Worm (Caenorhabditis elegans) whole organism, L1 larva: ENCODE results near the gene nprl-3.

Source experiments
- C16A3.4 ChIP-seq: fragments of 150-350 bp; optimal IDR thresholded peaks from 2 replicates; lab custom pipeline; 2014; ENCODE audit warnings: missing biosample characterization, missing genetic modification characterization
- alr-1 ChIP-seq: fragments of 200-800 bp; sonication (Bioruptor generic); optimal IDR thresholded peaks from 2 replicates; lab custom pipeline; 2018; ENCODE audit warnings: borderline replicate concordance, mild to moderate bottlenecking, missing genetic modification characterization, missing compliant biosample characterization
- blmp-1 ChIP-seq: fragments of 150-350 bp; optimal IDR thresholded peaks from 2 replicates; lab custom pipeline; 2014; ENCODE audit warnings: missing biosample characterization, missing genetic modification characterization
- ceh-8 ChIP-seq: fragments of 200-800 bp; sonication (Bioruptor generic); optimal IDR thresholded peaks from 2 replicates; lab custom pipeline; 2018; ENCODE audit warnings: mild to moderate bottlenecking, missing genetic modification characterization, moderate library complexity, missing compliant biosample characterization
- ceh-82 ChIP-seq, 3 experiments: fragments of 150-350 bp in 1 of 3; sonication (generic microtip) in 2 of 3; optimal IDR thresholded peaks; 2 replicates each; lab custom pipeline; 2014 to 2017; ENCODE audit warnings: missing biosample characterization in 3 of 3, missing genetic modification characterization in 3 of 3
- ceh-90 ChIP-seq: sonication (generic microtip); optimal IDR thresholded peaks from 2 replicates; lab custom pipeline; 2016; ENCODE audit warnings: missing genetic modification characterization, missing compliant biosample characterization
- dpl-1 ChIP-seq, 3 experiments: fragments of 150-350 bp in 2 of 3; sonication (generic microtip) in 1 of 3; optimal IDR thresholded peaks; 2 replicates each; lab custom pipeline; 2014 to 2017; ENCODE audit warnings: missing biosample characterization in 3 of 3, missing genetic modification characterization in 3 of 3, missing genetic modification reagents in 3 of 3
- efl-1 ChIP-seq, 4 experiments: fragments of 150-350 bp; optimal IDR thresholded peaks in 3 of 4; peaks in 1 of 4; 1 replicate in 1 of 4; 2 replicates in 3 of 4; lab custom pipeline; 2014; ENCODE audit warnings: missing biosample characterization in 2 of 4, missing genetic modification characterization in 2 of 4, missing genetic modification reagents in 2 of 4
- efl-3 ChIP-seq: fragments of 200-800 bp; sonication (Bioruptor generic); optimal IDR thresholded peaks from 2 replicates; lab custom pipeline; 2018; ENCODE audit warnings: mild to moderate bottlenecking, missing genetic modification characterization, missing compliant biosample characterization
- elt-3 ChIP-seq, 6 experiments: fragments of 150-350 bp in 1 of 6; sonication (generic microtip); optimal IDR thresholded peaks; 2 replicates each; lab custom pipeline; 2017 to 2018; ENCODE audit warnings: missing biosample characterization in 6 of 6, missing genetic modification characterization in 6 of 6, inconsistent platforms in 1 of 6
- fkh-4 ChIP-seq: sonication (generic microtip); optimal IDR thresholded peaks from 2 replicates; lab custom pipeline; 2016; ENCODE audit warnings: missing compliant biosample characterization, missing genetic modification characterization, borderline replicate concordance
- fkh-8 ChIP-seq: sonication (generic microtip); optimal IDR thresholded peaks from 2 replicates; lab custom pipeline; 2016; ENCODE audit warnings: mild to moderate bottlenecking, missing genetic modification characterization, missing compliant biosample characterization
- fos-1 ChIP-seq: fragments of 150-350 bp; optimal IDR thresholded peaks from 2 replicates; lab custom pipeline; 2014; ENCODE audit warnings: missing biosample characterization, missing genetic modification characterization
- hlh-17 ChIP-seq: fragments of 200-800 bp; sonication (Bioruptor generic); optimal IDR thresholded peaks from 2 replicates; lab custom pipeline; 2018; ENCODE audit warnings: missing genetic modification characterization, mild to moderate bottlenecking, missing compliant biosample characterization, moderate library complexity, borderline replicate concordance
- hlh-4 ChIP-seq: sonication (generic microtip); optimal IDR thresholded peaks from 2 replicates; lab custom pipeline; 2016; ENCODE audit warnings: mild to moderate bottlenecking, missing genetic modification characterization, missing compliant biosample characterization
- irx-1 ChIP-seq: sonication (generic microtip); optimal IDR thresholded peaks from 2 replicates; lab custom pipeline; 2016; ENCODE audit warnings: missing genetic modification characterization, missing compliant biosample characterization
- lin-14 ChIP-seq: fragments of 200-800 bp; sonication (Bioruptor generic); optimal IDR thresholded peaks from 2 replicates; lab custom pipeline; 2018; ENCODE audit warnings: mild to moderate bottlenecking, missing genetic modification characterization, moderate library complexity, missing compliant biosample characterization
- lin-15B ChIP-seq: fragments of 150-350 bp; sonication (generic microtip); optimal IDR thresholded peaks from 3 replicates; lab custom pipeline; 2014; ENCODE audit warnings: missing biosample characterization, missing genetic modification characterization
- lin-35 ChIP-seq, 2 experiments: fragments of 150-350 bp; optimal IDR thresholded peaks; 2 replicates each; lab custom pipeline; 2014; ENCODE audit warnings: missing biosample characterization in 2 of 2, missing genetic modification characterization in 2 of 2, missing genetic modification reagents in 2 of 2
- mdl-1 ChIP-seq, 2 experiments: fragments of 150-350 bp; optimal IDR thresholded peaks; 2 replicates each; lab custom pipeline; 2014 to 2017; ENCODE audit warnings: missing biosample characterization in 2 of 2, missing genetic modification characterization in 2 of 2, inconsistent platforms in 1 of 2
- nhr-20 ChIP-seq: sonication (generic microtip); optimal IDR thresholded peaks from 2 replicates; lab custom pipeline; 2016; ENCODE audit warnings: mild to moderate bottlenecking, missing genetic modification characterization, missing compliant biosample characterization
- nhr-237 ChIP-seq: fragments of 150-350 bp; optimal IDR thresholded peaks from 2 replicates; lab custom pipeline; 2014; ENCODE audit warnings: missing biosample characterization, missing genetic modification characterization
- nhr-71 ChIP-seq: sonication (generic microtip); optimal IDR thresholded peaks from 2 replicates; lab custom pipeline; 2016; ENCODE audit warnings: mild to moderate bottlenecking, missing genetic modification characterization, moderate library complexity, missing compliant biosample characterization
- nhr-76 ChIP-seq: sonication (generic microtip); optimal IDR thresholded peaks from 2 replicates; lab custom pipeline; 2017; ENCODE audit warnings: missing biosample characterization, missing genetic modification characterization
- nhr-77 ChIP-seq: fragments of 150-350 bp; optimal IDR thresholded peaks from 2 replicates; lab custom pipeline; 2014; ENCODE audit warnings: missing biosample characterization, missing genetic modification characterization
- nhr-85 ChIP-seq: sonication (generic microtip); peaks from one replicate; lab custom pipeline; 2016; ENCODE audit warnings: missing genetic modification characterization, inconsistent platforms, missing compliant biosample characterization
- pax-3 ChIP-seq: fragments of 200-800 bp; sonication (Bioruptor generic); optimal IDR thresholded peaks from 2 replicates; lab custom pipeline; 2018; ENCODE audit warnings: mild to moderate bottlenecking, missing genetic modification characterization, moderate library complexity, missing compliant biosample characterization
- rnt-1 ChIP-seq: sonication (generic microtip); optimal IDR thresholded peaks from 2 replicates; lab custom pipeline; 2016; ENCODE audit warnings: mild to moderate bottlenecking, missing genetic modification characterization, moderate library complexity, missing compliant biosample characterization
- skn-1 ChIP-seq: fragments of 150-350 bp; optimal IDR thresholded peaks from 2 replicates; lab custom pipeline; 2014; ENCODE audit warnings: missing biosample characterization, missing genetic modification characterization
- snpc-4 ChIP-seq: fragments of 150-350 bp; optimal IDR thresholded peaks from 2 replicates; lab custom pipeline; 2014; ENCODE audit warnings: missing biosample characterization, missing genetic modification characterization
- snu-23 ChIP-seq: sonication (generic microtip); optimal IDR thresholded peaks from 2 replicates; lab custom pipeline; 2016; ENCODE audit warnings: missing genetic modification characterization, missing compliant biosample characterization
- sox-4 ChIP-seq: sonication (generic microtip); optimal IDR thresholded peaks from 2 replicates; lab custom pipeline; 2016; ENCODE audit warnings: missing genetic modification characterization, missing compliant biosample characterization
- sptf-1 ChIP-seq: fragments of 150-350 bp; optimal IDR thresholded peaks from 2 replicates; lab custom pipeline; 2014; ENCODE audit warnings: missing biosample characterization, missing genetic modification characterization
- sup-37 ChIP-seq: fragments of 200-800 bp; sonication (Bioruptor generic); optimal IDR thresholded peaks from 2 replicates; lab custom pipeline; 2018; ENCODE audit warnings: mild to moderate bottlenecking, missing genetic modification characterization, missing compliant biosample characterization
- swsn-7 ChIP-seq: sonication (generic microtip); optimal IDR thresholded peaks from 2 replicates; lab custom pipeline; 2016; ENCODE audit warnings: missing genetic modification characterization, missing compliant biosample characterization
- unc-62 ChIP-seq: fragments of 150-350 bp; optimal IDR thresholded peaks from 2 replicates; lab custom pipeline; 2014; ENCODE audit warnings: missing biosample characterization, missing genetic modification reagents, missing genetic modification characterization
- xbp-1 ChIP-seq: sonication (generic microtip); optimal IDR thresholded peaks from 2 replicates; lab custom pipeline; 2016; ENCODE audit warnings: missing genetic modification characterization, missing compliant biosample characterization
- ztf-11 ChIP-seq, 2 experiments: sonication (generic microtip); optimal IDR thresholded peaks; 2 replicates each; lab custom pipeline; 2016 to 2017; ENCODE audit warnings: missing genetic modification characterization in 2 of 2, missing biosample characterization in 1 of 2, missing compliant biosample characterization in 1 of 2
- ztf-4 ChIP-seq: fragments of 150-350 bp; optimal IDR thresholded peaks from 2 replicates; lab custom pipeline; 2014; ENCODE audit warnings: missing biosample characterization, missing genetic modification characterization

nprl-3 gene

DNA sequence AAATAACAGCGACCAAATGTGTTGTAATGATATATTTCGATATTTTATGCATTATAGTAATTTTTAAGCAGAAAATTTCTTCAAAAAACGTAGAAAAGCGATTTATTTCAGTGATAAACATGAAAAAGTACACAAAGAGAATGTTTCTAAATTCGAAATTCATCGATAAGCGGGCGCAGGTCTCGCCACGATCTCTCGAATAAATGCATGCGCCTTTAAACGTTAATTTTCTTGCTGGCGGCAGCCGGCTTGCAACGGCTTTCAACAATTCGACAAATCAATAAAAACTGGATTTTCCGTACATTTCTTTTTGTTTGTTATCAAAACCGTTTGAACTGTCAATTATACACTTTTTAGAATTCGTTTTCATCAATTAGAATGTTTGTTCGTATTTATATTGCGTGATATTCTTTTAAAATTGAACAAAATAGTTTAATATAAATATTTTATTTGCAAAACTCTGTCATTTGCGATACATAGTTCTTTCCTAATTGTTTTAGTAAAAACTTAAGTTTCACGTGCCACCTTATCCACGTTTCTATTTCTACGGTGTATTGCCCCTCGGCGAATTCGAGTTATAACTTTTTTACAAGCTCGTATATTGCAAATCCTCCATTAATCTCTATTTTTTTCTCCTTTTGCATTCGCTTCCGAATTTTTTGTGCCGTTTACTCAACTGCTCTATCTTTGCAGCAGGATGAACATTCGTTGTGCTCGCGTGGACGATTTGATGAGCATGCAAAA is 7.5 kb upstream of the nprl-3 start, which contains the start of gene daf-31 (continued):
- TF ChIP-seq rnt-1 (tag; lab: Kevin White, UChicago): peak; percentile 39
- no peak for TF ChIP-seq ceh-90 (tag; lab: Kevin White, UChicago)
- TF ChIP-seq alr-1 (tag; lab: Kevin White, UChicago): no peak
- no peak for TF ChIP-seq sox-4 (tag; lab: Kevin White, UChicago)
- no peak for TF ChIP-seq unc-62 (GFP tag; lab: Kevin White, UChicago)
- no peak for TF ChIP-seq nhr-237 (tag; lab: Kevin White, UChicago)
- peak in 2 of 3 experiments; percentile 36 to 72 for TF ChIP-seq ceh-82 (tag; optimal IDR thresholded peaks at IDR 0.05; lab: Kevin White, UChicago)
- peak; percentile 18 for TF ChIP-seq lin-15B (tag; lab: Kevin White, UChicago)
- TF ChIP-seq nhr-20 (tag; lab: Kevin White, UChicago): peak; percentile 61
- peak; percentile 39 for TF ChIP-seq xbp-1 (tag; lab: Kevin White, UChicago)
- TF ChIP-seq fkh-4 (tag; lab: Kevin White, UChicago): no peak
- TF ChIP-seq snu-23 (GFP tag; lab: Kevin White, UChicago): peak; percentile 65
- no peak for TF ChIP-seq ztf-4
- no peak for TF ChIP-seq fkh-8 (tag; lab: Kevin White, UChicago)
- TF ChIP-seq, all 84 proteins: peak for 27

DNA sequence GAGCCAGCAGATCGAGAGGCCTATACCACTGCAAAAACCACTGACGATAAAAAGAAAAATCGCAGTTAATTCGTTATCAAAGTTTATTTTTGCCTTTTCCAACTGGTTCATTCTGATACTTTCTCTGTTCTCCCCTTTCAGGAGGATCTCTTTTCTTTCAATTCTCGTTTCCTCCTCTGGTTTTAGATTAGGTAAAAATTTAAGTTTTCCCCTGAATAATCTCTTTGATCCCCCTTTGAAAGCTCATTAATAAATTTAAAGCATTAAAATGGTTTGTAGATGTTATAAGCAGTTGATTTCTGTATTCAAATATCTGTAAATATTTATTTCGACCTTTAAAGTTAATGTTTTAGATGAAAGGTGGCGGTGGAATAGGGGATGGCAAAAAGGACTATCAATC is 6.1 kb upstream of the nprl-3 start, which contains the start of gene K07H8.2:
Gene K07H8.2 (plus strand): TSS at position 301 of the 400 bp plus-strand sequence.
- TF ChIP-seq nhr-77 (tag; lab: Kevin White, UChicago) (no peak), hlh-4 (tag; lab: Kevin White, UChicago) (no peak), C16A3.4 (no peak), hlh-17 (GFP tag; lab: Kevin White, UChicago) (no peak), skn-1 (no peak)

DNA sequence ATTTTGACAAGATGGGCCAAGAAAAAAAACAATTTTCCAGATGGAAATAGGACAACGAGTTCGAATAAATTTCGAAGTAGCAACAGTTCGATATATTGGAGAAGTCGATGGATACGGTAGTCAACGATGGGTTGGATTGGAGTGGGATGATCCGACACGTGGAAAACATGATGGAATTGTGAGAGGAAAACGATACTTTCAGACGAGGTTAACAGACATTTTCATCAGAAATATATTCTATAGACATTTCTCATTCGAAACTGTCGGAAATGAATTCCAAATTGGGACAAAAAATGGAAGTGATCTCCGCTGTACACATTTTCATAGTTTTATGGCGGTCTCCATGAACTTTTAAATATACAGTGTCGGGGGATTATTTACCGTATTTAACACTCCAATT is 2.6 kb upstream of the nprl-3 start, which contains the start of gene tbce-1:
Gene tbce-1 (plus strand): TSS at position 41 of the 400 bp plus-strand sequence.
- TF ChIP-seq efl-1 (optimal IDR thresholded peaks at IDR 0.05; lab: Kevin White, UChicago): no peak
- peak in 1 of 2 experiments; percentile 92 for TF ChIP-seq efl-1 (GFP tag; optimal IDR thresholded peaks at IDR 0.05 in 1 of 2; lab: Kevin White, UChicago)
- no peak for TF ChIP-seq lin-14

DNA sequence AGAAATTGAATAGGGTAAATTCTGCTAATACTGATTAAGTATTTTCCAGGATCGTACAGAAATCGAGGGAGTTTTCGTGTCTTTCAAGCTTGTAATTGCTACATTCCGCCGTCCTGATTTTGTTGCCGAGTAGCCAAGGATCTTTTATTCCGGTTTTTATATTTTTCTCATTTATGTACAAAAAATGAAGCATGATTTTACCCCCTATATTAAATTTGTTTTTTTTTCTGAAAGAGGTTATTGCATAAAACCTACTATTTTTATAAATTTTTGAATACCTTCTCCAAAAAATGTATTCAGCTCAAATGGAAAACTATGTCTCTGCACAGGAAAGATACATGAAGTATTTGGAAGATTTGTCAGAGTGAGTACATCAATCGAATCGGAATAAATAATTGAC is 2.3 kb downstream of the nprl-3 start, which contains the start of gene F35H10.6:
Gene F35H10.6 (plus strand): TSS at position 301 of the 400 bp plus-strand sequence.
- TF ChIP-seq mdl-1 (tag; optimal IDR thresholded peaks at IDR 0.05; lab: Kevin White, UChicago) (no peak), nhr-85 (tag; lab: Kevin White, UChicago) (no peak), nhr-76 (tag; lab: Kevin White, UChicago) (no peak), elt-3 (tag; optimal IDR thresholded peaks at IDR 0.05; lab: Kevin White, UChicago) (no peak)
- TF ChIP-seq, all 84 proteins: peak for 0

DNA sequence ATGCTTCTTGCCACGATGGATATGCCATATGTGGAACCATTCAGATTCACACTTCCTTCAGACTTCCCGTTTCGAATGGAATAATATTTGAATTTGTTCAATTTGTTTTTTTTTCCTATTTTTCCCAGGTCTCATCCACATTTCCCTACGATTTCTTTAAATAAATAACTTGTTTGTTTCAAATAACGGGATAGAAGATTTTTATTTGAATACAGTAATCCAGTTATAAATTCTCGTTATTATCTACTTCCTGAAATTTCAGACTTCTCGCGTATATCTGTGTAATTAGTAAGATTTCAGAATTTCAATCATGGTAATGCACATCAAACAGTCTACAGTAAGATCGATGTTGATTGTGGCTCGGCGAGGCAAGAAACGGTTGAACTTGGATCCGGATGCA is 3.2 kb downstream of the nprl-3 start, which contains the start of gene F35H10.5:
Gene F35H10.5 (plus strand): TSS at position 301 of the 400 bp plus-strand sequence.
- TF ChIP-seq nhr-71 (no peak), efl-1 (optimal IDR thresholded peaks at IDR 0.05; lab: Kevin White, UChicago) (no peak), efl-1 (GFP tag; optimal IDR thresholded peaks at IDR 0.05 in 1 of 2; lab: Kevin White, UChicago) (peak in 1 of 2 experiments; percentile 73), pax-3 (no peak)

DNA sequence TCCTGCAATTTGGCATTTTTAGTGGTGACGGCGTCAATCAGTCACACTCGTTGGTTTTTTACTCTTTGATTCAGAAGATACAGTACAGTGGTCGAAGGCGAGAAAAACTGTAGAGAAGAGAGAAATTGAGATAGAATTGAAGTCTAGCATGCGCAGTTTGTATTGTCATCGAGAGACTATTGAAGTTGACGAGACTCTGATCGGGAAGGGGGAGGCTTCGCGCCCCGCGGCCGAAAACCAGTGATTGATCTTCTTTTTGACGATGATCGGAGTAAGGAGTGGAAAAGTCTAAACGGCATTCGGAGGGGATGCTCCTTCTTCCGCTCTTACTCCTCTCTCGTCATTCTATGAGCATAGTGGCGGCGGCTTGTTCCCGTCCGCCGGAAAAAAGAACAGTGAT is 4.6 kb downstream of the nprl-3 start:
- TF ChIP-seq fos-1 (tag; lab: Kevin White, UChicago) (no peak), sup-37 (no peak), lin-14 (peak; percentile 76), skn-1 (no peak), ceh-8 (GFP tag; lab: Kevin White, UChicago) (no peak), lin-35 (GFP tag; optimal IDR thresholded peaks at IDR 0.05; lab: Kevin White, UChicago) (peak; percentile 5 to 59), ztf-11 (tag; optimal IDR thresholded peaks at IDR 0.05; lab: Kevin White, UChicago) (no peak), blmp-1 (tag; lab: Kevin White, UChicago) (peak; percentile 71), snpc-4 (tag; lab: Kevin White, UChicago) (no peak), efl-1 (optimal IDR thresholded peaks at IDR 0.05; lab: Kevin White, UChicago) (peak; percentile 16 to 51), efl-1 (GFP tag; optimal IDR thresholded peaks at IDR 0.05 in 1 of 2; lab: Kevin White, UChicago) (peak; percentile 2 to 93), swsn-7 (tag; lab: Kevin White, UChicago) (no peak), ceh-82 (tag; optimal IDR thresholded peaks at IDR 0.05; lab: Kevin White, UChicago) (peak in 1 of 3 experiments; percentile 30), irx-1 (tag; lab: Kevin White, UChicago) (no peak), lin-15B (tag; lab: Kevin White, UChicago) (no peak), nhr-20 (tag; lab: Kevin White, UChicago) (peak; percentile 66), dpl-1 (GFP tag; optimal IDR thresholded peaks at IDR 0.05; lab: Kevin White, UChicago) (peak in 2 of 3 experiments; percentile 12 to 46), sptf-1 (tag; lab: Kevin White, UChicago) (no peak), nhr-85 (tag; lab: Kevin White, UChicago) (peak; percentile 79), efl-3 (GFP tag; lab: Kevin White, UChicago) (no peak)
